Fruit fly (Drosophila melanogaster): ENCODE results near the gene CG42834.

CG42834 gene

DNA sequence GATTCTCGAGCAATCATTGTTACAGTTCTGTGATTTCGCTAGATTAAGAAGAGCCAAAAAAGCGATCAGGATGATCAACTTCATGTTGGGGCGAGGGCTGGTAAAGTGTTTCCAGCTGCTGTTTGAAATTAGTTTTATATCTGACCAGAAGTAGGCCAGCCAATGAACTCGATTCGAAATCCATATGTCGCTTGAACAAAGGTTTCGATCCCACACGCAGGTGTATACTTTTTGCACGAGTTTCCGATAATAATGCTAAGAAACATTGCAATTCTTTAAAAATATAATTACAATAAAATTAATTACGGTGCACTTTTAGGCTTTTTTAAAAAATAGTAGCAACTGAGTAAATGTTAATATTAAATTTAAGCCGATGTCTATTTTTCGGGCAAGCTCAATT is 14.9 kb upstream of the CG42834 start, which contains the start of gene CG34280:
Gene CG34280, minus strand, starts transcription at position 101 of the 400 bp plus-strand sequence.
- no peak for TF ChIP-seq CG17801 (GFP tag; optimal IDR thresholded peaks at IDR 0.05; ENCODE audit: partially characterized antibody)

DNA sequence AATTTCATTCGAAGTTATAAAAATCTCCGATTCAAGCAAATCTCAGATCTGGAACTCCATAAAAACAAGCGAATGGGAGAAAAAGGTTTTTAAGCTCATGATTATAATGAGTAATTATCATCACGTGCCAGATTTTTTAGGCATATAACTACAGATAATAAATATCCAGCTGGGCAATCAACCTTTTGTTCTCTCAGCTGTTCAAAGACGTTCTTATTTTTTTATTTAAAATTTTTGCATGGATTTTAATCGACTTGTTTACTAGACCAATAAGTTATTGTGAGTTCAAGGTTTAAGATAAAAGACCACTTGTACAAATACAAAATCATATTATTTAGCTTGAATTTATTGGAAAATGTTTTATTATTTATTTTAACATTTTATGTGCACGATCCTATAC is 14.4 kb upstream of the CG42834 start:
- TF ChIP-seq CG17801 (GFP tag; optimal IDR thresholded peaks at IDR 0.05; ENCODE audit: partially characterized antibody), result no peak

DNA sequence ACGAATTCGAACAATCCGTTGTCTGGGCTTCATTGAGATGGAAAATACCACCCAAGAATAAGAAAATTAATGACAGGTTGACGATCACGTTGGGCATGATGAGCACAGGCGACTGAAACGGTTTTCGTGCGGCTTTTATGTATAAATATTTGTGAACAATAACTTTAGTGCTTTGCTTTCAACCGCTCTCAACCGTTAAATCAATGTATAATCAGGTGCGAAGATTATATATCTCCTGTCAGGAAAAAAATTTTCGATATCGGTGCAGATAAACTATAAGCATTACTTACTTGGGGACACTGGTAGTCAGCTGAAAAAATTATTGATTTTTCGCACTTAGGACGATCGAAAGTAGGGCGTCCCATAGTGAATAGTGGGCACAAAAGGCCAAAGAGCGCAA is 13.6 kb upstream of the CG42834 start, which contains the start of gene CG42823:
Gene CG42823, minus strand, starts transcription at position 101 of the 400 bp plus-strand sequence.
- TF ChIP-seq CG17801 (GFP tag; optimal IDR thresholded peaks at IDR 0.05; ENCODE audit: partially characterized antibody), result no peak

DNA sequence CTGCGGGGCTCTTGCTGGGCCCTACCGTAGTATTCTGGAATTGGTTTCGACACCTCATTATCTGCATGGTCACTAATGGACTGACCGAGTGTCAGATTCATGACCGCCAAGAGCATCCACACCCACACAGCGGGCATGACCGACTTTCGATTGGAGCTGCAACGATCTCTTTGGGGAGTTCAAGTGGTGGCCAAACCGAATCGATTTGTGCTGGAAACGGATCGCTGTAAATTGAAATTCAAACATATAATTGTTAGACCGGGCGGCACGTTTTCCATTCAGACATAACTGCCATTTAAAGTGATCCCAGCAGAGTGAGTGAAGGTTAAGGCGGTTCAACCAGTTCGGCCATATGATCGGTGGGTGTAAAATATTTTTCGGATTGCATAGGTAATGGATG is 12.1 kb upstream of the CG42834 start, which contains the start of the genes CG42824 and CG42798:
Gene CG42824, minus strand, starts transcription at position 101 of the 400 bp plus-strand sequence.
Gene CG42798, plus strand, starts transcription at position 268 of the 400 bp plus-strand sequence.
- no peak for TF ChIP-seq CG17801 (GFP tag; optimal IDR thresholded peaks at IDR 0.05; ENCODE audit: partially characterized antibody)

DNA sequence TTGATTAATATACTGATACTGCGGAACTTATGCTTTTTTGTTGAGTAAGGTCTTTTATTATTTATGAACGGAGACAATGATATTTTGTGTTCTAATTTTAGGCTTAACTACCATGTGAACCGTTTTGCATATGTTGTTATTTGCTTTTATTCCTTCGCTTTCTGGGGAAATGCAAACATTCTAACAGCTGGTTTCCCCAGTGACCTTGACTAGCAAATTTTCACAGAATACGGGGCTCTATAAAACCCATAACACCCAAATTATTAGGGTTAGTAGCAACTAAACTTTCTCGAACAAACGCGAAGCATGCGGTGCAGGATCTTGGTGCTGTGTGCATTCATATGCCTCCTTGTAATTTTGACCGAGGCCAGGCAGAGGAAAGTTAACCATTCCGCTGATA is 11.0 kb upstream of the CG42834 start, which contains the start of gene CG17283:
Gene CG17283, plus strand, starts transcription at position 301 of the 400 bp plus-strand sequence.
- TF ChIP-seq CG17801 (GFP tag; optimal IDR thresholded peaks at IDR 0.05; ENCODE audit: partially characterized antibody), result no peak

DNA sequence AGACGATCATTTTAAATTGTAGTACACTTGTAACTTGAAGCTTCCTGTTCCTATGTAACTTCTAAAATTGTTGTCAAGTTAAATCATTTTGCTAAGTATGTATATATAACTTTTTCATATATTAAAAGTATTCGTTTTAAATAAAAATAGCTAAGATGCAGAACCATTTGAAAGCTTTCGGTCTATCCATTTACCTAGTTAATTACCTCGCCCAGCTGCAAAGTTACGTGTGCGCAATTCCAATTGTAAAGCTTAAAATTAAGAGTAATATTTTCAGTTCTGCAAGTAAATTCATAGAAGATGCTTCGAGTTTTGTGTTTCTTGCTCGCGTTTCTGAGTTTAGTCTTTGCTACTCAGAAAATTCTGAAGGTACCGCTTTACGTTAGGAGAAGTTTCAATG is 9.2 kb upstream of the CG42834 start, which contains the start of gene CG5860:
Gene CG5860, plus strand, starts transcription at position 301 of the 400 bp plus-strand sequence.
- TF ChIP-seq CG17801 (GFP tag; optimal IDR thresholded peaks at IDR 0.05; ENCODE audit: partially characterized antibody), result no peak

DNA sequence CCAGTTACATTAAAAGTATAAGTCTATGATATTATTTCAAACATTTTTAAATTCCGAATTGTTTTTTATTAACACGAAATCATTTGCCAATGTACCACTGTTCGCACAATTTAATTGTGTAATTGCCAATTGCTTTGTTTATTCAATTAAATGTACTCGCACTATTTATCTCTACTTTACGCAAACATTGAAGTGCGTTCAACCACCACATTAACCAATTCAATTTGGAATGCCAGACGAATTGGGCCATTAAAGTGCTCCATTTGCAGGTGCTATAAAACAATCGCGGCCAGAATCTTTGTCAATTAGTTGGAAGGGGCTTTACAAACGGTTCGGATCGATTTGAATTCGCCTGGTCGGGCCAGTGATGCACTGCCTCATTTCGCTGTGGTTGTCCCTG is 7.8 kb upstream of the CG42834 start, which contains the start of gene CG5863:
Gene CG5863, plus strand, starts transcription at position 301 of the 400 bp plus-strand sequence.
- TF ChIP-seq CG17801 (GFP tag; optimal IDR thresholded peaks at IDR 0.05; ENCODE audit: partially characterized antibody), result no peak

DNA sequence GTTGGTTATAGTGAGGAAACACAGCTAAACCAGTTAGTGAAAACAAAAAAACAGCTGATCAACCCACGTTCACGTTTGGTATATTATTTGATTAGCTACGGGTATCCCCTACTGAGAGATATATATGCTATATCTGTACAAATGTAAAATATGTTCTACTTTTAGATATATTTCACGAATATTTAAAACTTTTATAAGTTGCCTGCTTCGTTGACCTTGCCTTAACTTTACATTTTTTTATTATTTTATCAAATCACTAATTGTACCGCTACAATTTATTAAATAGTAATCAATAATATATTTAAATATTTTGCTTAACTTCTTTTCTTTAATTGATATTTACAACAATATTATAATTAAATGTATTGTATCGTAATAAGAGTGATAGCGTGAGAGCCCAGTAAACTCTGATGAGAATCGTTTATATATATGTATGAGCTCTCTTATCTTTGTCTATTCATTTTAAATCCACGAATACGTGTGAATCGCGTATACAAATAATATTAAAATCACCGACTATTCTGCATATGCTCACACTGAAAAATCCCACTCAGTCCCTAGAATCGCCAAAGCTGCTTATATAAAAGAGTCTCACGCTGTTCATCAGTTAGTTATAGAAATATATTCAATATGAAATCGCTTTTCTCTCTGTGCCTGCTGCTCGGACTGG is 6.0 kb upstream of the CG42834 start, which contains the start of gene CG42821:
Gene CG42821, plus strand, starts transcription at position 620 of the 670 bp plus-strand sequence.
- TF ChIP-seq CG17801 (GFP tag; optimal IDR thresholded peaks at IDR 0.05; ENCODE audit: partially characterized antibody), result no peak

DNA sequence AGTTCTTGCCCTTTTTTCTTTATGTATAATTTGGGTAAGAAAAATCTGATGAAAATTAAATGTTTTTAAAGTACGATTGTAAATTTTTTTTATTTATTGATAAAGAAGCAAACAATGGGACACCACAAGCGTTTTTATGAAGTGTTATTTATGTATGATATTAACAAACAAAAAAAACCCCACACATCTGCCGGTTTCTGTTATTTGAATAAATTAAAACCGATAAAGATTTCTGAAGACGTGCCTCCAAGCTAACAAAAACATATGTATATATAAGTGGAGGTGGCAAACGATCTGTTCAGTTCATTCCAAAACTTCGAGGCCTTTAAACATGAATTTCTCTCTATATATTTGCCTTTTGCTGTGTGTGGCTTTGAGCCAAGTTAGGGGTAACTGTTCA is 5.0 kb upstream of the CG42834 start, which contains the start of gene CG42822:
Gene CG42822, plus strand, starts transcription at position 301 of the 400 bp plus-strand sequence.
- TF ChIP-seq CG17801 (GFP tag; optimal IDR thresholded peaks at IDR 0.05; ENCODE audit: partially characterized antibody), result no peak

DNA sequence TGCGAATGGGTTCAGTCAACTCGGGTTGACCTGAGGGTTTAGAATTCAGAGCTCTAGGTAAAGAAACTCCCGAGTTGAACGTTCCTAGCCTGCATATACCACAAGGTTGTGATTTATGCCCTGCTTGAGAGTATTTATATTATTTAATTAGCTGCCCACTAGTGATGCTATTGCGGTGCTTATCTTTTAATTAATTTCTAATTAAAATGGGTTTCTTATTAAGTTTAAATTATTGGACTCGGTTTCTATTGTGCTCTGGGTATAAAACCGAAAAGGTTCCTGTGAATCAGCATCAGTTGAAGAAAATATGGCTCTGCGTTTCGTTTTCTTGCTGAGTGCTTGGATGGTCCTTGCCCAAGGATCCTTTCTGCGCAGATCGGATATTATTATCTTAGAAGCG is 3.1 kb upstream of the CG42834 start, which contains the start of gene CG5866:
Gene CG5866, plus strand, starts transcription at position 301 of the 400 bp plus-strand sequence.
- no peak for TF ChIP-seq CG17801 (GFP tag; optimal IDR thresholded peaks at IDR 0.05; ENCODE audit: partially characterized antibody)

DNA sequence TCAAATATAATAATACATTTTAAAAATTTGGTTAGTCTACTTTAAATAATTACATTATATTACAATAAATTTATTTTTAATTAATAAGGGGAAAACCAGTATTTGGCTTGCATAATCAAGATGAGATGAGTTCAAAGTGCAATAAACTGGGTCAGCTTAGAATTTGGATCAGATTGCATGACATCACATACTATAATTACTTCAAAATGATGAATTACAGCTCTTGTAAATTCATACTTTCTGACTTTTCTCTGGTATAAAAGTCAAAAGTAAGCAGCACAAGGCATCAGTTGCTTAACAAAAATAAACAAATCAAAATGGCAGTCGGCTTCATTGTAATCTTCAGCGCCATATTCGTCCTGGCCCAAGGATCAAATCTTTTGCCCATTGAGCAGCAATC is 1.4 kb upstream of the CG42834 start, which contains the start of gene CG33333:
Gene CG33333, plus strand, starts transcription at position 301 of the 400 bp plus-strand sequence.
- no peak for TF ChIP-seq CG17801 (GFP tag; optimal IDR thresholded peaks at IDR 0.05; ENCODE audit: partially characterized antibody)

DNA sequence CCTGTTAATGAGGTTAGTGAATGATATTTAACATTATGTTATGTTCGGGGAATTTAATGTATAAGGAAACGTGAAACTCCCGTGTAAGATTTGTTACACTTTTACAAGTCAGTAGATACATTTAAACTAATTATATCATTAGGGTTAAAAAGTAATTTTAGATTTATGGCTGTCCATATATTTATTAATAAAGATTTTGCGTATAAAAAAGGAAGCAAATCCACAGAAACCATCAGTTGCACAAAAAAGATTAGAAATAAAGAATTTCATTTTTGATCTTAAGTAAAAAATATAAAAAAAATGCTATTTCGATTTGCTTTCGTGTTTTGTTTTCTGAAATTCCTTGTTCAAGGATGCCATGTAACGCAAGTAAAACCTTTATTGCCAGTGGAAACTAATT is 1.8 kb downstream of the CG42834 start, which contains the start of gene CG42835:
Gene CG42835, plus strand, starts transcription at position 301 of the 400 bp plus-strand sequence.
- no peak for TF ChIP-seq CG17801 (GFP tag; optimal IDR thresholded peaks at IDR 0.05; ENCODE audit: partially characterized antibody)

DNA sequence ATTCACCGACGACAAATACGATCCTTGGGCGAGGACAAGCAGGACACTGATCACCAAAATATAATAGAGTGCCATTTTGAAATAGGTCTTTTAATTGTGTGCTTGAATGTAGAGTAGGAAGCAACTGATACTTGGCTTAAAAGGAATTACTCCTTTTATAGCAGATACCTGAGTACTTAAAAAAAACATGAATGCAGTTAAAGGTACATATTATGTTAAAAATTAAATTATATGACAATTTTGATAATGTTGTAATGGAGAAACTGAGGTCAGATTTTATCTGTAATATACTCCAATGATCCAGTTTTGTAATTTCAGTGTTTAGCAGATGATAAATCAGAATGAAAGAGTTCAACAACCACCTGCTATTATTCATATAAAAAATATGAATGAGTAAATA is 3.5 kb downstream of the CG42834 start, which contains the start of gene CG14332:
Gene CG14332, minus strand, starts transcription at position 101 of the 400 bp plus-strand sequence.
- no peak for TF ChIP-seq CG17801 (GFP tag; optimal IDR thresholded peaks at IDR 0.05; ENCODE audit: partially characterized antibody)

DNA sequence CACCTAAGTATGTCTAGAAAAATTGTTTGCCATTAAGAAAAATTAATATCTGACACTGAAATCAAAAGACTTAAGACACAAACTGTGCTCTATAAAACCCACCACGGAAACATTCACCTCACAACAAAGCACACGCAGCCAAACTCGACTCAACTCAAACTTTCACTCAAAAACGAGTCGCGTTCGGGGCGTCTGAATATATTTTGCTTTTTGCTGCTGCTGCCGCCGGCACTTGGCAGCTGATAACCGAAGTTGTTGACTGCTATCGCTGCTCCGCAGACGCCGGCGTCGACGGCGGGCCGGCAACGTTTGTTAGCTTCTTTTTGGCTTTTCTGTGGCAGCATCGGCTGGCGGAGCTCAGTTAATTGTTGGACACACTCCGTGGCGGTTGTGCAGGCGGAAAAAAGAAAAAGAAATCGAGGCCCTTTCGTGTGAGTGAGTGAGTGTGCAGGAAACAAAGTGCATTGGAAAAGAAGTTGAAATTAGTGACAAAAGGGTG is 6.9 kb downstream of the CG42834 start, which contains the start of gene cysu:
Gene cysu, plus strand, starts transcription at position 352 of the 499 bp plus-strand sequence.
- TF ChIP-seq CG17801 (GFP tag; optimal IDR thresholded peaks at IDR 0.05; ENCODE audit: partially characterized antibody), result no peak

DNA sequence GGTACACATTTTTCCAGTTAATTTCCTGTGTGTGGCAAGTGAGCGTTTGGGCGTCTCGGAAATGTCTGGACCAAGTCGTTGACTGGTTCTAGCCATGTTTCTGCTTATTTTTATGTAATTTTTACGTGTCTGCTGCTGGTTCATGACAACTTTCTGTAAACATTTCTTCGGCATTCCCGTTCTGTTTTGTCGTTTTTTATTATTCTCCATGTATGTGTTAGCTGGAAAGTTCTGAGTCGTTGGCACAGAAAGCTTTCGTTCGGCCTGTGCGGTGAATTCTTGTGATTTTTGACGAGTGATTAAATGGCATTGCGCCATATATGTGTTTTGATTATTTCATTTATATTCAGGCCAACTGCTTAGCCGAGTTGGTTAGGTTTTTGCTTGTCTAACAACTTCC is 7.7 kb downstream of the CG42834 start:
- TF ChIP-seq CG17801 (GFP tag; optimal IDR thresholded peaks at IDR 0.05; ENCODE audit: partially characterized antibody), result no peak
